Fruit fly (Drosophila melanogaster) whole organism, embryonic: ENCODE results near the gene Idgf3.

Experiments used
- CG11247 ChIP-seq: fragments of 200-800 bp; sonication (Bioruptor generic); IDR thresholded peaks from 2 replicates; pipeline ENCODE4 v1.3.6; 2022; ENCODE audit warnings: missing biosample characterization, missing genetic modification characterization
- CG12744 ChIP-seq: fragments of 200-800 bp; sonication (Bioruptor generic); optimal IDR thresholded peaks from 2 replicates; lab custom pipeline; 2016; ENCODE audit warnings: missing biosample characterization, missing genetic modification characterization
- Mrtf ChIP-seq: fragments of 200-800 bp; sonication (Bioruptor generic); IDR thresholded peaks from 3 replicates; pipeline ENCODE4 v1.3.6; 2022; ENCODE audit warnings: missing biosample characterization, missing genetic modification characterization
- NK7.1 ChIP-seq: fragments of 200-800 bp; sonication (Bioruptor generic); optimal IDR thresholded peaks from 3 replicates; lab custom pipeline; 2016; ENCODE audit warnings: missing biosample characterization, missing genetic modification characterization
- NfI ChIP-seq: fragments of 200-800 bp; sonication (Bioruptor generic); optimal IDR thresholded peaks from 3 replicates; lab custom pipeline; 2018; ENCODE audit warnings: missing biosample characterization, mild to moderate bottlenecking, missing genetic modification characterization, moderate library complexity
- bowl ChIP-seq: fragments of 200-800 bp; sonication (Bioruptor generic); IDR thresholded peaks from 2 replicates; pipeline ENCODE4 v1.3.6; 2022; ENCODE audit warnings: missing biosample characterization, missing genetic modification characterization
- dpn ChIP-seq, 2 experiments: fragments of 200-800 bp; sonication (Bioruptor generic); optimal IDR thresholded peaks; 3 replicates each; lab custom pipeline; 2016; ENCODE audit warnings: missing biosample characterization in 2 of 2, missing genetic modification characterization in 2 of 2
- h ChIP-seq: fragments of >200 bp; optimal IDR thresholded peaks from 2 replicates; lab custom pipeline; 2017
- sob ChIP-seq: fragments of 200-800 bp; sonication (Bioruptor generic); IDR thresholded peaks from 2 replicates; pipeline ENCODE4 v1.3.6; 2022; ENCODE audit warnings: missing biosample characterization, missing genetic modification characterization
- usp ChIP-seq: fragments of >200 bp; optimal IDR thresholded peaks from 2 replicates; lab custom pipeline; 2017; ENCODE audit warnings: missing biosample characterization, missing genetic modification characterization

- TF ChIP-seq bowl (GFP tag; lab: Robert Waterston, UW) = no peak
- TF ChIP-seq NfI (GFP tag; lab: Kevin White, UChicago) = no peak
- no peak for TF ChIP-seq h (lab: Kevin White, UChicago)
- TF ChIP-seq dpn (GFP tag; optimal IDR thresholded peaks at IDR 0.05; lab: Kevin White, UChicago) = no peak
- no peak for TF ChIP-seq CG11247
- no peak for TF ChIP-seq Mrtf
- no peak for TF ChIP-seq NK7.1
- no peak for TF ChIP-seq CG12744 (GFP tag; lab: Kevin White, UChicago)
- TF ChIP-seq sob = no peak
- no peak for TF ChIP-seq usp
Observed at dm6 chr2L:16445034-16445433, 5.7 kb upstream of the Idgf3 start, which contains the start of gene Idgf1.
